Fruit fly (Drosophila melanogaster): ENCODE data around the gene CG43658.

- TF ChIP-seq CG32121 (GFP tag; IDR thresholded peaks at IDR 0.05): no peak
- peak; percentile 85 for TF ChIP-seq CG17806 (tag; optimal IDR thresholded peaks at IDR 0.05)
- TF ChIP-seq CG8159 (tag; optimal IDR thresholded peaks at IDR 0.05): peak; percentile 85
- peak; percentile 77 for TF ChIP-seq CG15710 (tag; optimal IDR thresholded peaks at IDR 0.05)
- TF ChIP-seq gl (tag; optimal IDR thresholded peaks at IDR 0.05): peak; percentile 20
- peak; percentile 50; the same call in 1 of the 3 replicates for TF ChIP-seq CG4496 (GFP tag; IDR thresholded peaks at IDR 0.05)
Observed at dm6 chrX:17562585-17562984, 1.6 kb upstream of the CG43658 start.
